Worm (Caenorhabditis elegans): ENCODE data around the gene ccdc-149.

Gene ccdc-149

DNA sequence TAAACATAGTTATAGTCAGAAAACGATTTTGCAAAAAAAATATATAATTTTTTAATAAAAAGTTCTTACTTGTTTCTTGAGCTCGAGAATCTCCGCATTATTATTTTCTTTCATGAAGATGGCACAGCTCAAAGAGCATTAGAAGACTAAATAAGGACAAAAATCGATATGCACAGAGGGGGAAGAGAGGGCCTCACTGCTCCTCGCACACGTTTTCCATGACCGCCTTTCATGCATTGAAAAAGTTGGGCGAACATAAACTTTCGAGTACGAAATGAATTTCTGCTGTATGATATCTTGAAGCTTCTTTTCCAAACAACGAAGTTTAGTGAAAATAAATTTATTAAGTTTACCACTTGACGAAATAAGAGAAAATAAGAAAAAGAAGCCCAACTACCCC, at the start of gene ccdc-149:
Gene ccdc-149, minus strand, starts transcription at position 221 of the 400 bp plus-strand sequence.
- TF ChIP-seq unc-62 (GFP tag; optimal IDR thresholded peaks at IDR 0.05): no peak

DNA sequence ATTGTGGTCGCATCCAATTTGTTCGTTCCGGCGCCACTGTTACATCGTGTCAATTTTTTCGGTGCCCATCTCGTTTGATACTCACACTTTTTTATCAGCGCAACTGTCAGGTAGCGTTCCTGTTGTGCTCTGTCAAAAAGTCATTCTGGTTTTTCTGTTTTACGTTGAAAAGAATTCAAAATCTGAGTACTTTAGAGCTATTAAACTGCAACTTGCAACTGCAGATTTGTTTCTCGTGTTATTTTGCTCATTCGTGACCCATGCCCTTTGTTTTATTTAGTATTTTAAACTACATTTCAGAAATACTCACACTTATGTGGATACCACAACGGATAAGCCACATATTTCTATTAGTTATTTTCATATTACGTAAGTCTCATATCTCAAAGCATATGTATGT, 49.4 kb upstream of the ccdc-149 start, which contains the start of gene lev-8:
Gene lev-8, plus strand, starts transcription at position 301 of the 400 bp plus-strand sequence.
- no peak for TF ChIP-seq unc-62 (GFP tag; optimal IDR thresholded peaks at IDR 0.05)

DNA sequence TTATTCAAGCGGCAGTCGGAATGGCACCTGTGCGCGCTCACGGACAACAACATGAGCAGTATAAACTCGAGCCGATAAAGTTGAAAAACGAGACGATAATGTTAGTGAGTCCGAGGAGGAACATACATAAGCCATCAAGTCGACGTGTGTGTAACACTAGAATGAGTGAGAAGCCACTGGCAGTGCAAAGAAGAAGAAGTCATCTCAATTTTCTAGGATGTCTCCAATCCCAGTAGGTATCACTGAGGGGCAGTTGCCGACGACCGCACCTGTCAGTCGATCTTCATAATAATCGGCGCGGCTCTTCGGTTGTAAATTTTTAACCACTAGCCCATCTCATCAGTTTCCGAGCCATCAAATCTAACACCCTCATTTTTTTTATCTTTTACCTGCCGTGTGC, 48.8 kb upstream of the ccdc-149 start:
- TF ChIP-seq unc-62 (GFP tag; optimal IDR thresholded peaks at IDR 0.05): no peak

DNA sequence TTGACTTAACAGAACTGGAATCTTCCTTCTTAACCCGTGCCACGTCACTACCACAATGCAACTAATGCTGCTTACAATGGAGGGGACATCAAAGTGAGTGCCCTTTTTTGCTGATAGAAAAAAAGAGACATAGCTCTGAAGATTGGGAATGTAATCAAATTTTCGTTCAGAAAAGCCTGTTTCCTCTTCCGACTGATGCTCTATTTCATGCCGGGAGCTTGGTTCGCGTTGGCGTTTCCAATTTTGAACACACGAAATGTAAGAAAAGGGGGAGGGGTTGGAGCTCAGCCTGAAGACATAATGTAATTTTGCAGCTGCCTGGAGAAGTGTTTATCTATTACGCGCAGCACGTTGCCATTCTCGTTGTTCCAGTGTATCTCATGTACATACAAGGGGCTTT, 46.9 kb upstream of the ccdc-149 start:
- TF ChIP-seq unc-62 (GFP tag; optimal IDR thresholded peaks at IDR 0.05): no peak

DNA sequence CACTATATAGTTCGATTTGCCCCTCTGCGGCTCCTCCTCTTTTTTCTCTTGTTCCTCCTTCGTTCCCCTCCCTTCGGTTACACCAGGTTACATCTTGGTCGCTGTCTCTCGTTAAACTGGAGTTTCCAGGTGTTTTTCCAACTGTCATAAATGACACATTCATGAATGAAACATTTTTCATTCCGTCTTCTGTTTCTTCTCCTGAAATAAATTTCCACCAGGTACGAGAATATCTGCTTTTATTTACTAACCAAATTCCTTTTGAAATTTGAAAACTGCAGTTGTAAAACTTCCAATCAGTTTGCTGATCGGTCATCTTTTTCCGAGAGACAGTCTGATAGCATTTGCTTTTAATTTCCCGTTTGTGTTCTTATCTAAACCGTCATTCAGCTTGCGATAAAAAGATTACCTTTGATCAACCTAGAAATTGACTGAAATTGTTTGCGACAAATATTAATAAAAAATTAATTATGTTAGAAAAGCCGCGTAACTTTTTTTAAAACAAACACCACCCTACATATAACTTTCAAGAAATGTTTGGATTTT, 45.0 kb upstream of the ccdc-149 start, which contains the start of gene C35C5.10:
Gene C35C5.10, plus strand, starts transcription at position 51 of the 546 bp plus-strand sequence.
- TF ChIP-seq unc-62 (GFP tag; optimal IDR thresholded peaks at IDR 0.05): no peak

DNA sequence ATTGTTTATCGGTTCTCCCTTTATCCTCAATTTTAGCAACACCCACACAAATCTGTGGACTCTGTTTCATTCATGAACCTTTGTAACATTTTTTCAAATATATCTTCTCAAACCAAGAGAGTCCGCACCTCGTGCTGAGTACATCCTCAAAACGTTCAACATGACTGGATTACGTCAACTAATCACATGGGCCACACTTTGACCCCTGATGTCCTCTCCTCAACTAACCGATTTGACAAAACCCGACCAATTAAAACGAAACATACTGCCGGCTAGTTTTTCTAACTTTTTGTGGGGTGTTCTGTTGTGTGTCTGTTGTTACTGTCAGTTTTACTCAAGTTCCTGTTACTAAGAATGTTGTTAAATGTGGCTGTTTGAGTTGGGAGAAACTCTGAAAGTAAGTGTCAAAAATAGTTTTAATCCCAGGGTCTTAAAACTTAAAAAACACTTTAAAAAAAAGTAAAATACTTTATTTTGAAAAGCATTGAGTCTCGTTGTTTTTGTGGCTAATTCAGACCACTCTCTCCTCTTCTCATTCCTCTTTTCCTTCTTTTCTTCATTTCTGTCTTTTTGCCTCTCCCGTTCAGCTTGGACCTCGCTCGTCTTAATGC, 44.4 kb upstream of the ccdc-149 start:
- TF ChIP-seq unc-62 (GFP tag; optimal IDR thresholded peaks at IDR 0.05): no peak

DNA sequence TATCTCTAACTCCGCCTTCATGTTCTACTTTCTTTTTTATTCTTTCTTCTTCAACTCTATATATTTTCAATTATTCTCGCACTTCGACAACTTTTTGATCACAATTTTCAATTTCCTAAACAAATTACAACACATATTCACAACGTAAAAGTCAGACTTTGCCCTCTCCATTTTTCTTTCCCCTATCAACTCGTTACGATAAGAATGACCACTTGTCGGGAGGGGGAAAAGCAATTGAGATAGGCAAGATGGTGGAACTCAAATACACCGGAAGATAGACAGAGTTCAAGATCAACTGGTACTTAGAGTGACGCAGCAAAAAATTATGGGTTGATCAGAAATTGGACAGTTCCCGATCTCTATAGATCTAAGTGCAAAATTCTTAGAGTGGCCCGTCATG, 43.8 kb upstream of the ccdc-149 start:
- no peak for TF ChIP-seq unc-62 (GFP tag; optimal IDR thresholded peaks at IDR 0.05)

DNA sequence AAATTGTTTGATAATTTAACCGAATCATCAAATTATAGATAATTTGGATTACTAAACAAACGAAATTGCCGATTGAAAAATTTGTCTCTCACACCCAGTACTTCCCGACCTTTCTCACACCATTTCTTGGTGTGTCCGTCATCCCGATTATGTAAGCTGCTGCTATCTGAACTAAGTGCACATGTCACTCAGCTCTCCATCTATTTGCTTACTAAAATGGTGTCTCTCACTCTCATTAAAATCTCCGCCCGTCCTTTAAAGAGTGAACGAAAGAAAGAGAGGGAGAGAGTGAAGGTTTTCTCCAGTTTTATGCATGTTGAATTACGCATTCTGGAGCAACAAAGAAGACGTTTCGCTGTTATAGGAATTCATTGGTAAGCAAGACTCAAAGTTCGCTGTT, 43.3 kb upstream of the ccdc-149 start:
- no peak for TF ChIP-seq unc-62 (GFP tag; optimal IDR thresholded peaks at IDR 0.05)

DNA sequence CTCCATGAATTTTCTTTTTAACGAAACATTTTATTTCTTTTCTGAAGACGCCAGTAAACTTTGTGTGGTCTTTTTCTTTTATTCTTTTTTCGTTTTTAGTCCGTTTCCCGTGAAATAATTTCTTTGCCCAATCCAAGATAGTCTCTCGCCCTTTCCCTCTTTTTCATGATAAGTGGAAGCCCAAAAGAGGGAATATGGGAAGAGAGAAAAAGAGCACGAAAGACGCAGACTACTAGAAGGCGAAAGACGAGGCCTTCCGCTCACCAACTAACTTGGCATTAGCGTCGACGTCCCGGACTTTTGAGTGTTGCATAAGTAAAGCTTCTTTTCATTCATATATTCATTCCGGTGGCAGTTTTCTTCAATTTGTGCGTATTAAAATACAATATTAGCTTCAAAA, 41.6 kb upstream of the ccdc-149 start:
- no peak for TF ChIP-seq unc-62 (GFP tag; optimal IDR thresholded peaks at IDR 0.05)

DNA sequence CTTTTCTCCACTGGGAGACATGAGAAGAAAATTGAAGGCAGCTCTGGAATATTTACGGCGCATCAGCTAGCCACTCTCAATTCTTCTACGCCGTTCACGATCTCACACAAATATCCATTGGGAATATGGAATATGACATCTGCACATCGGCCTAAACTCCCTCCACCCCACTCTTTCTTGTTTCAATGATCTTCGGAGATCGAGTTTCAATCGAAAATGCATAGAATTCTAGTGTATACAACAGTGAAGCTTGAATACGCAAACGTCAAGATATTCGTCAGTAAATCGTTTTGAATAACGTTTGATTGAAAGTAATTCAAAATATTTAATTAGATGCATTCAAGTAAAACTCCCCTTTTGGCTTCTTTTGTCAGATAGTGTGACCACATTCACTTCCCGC, 40.6 kb upstream of the ccdc-149 start:
- no peak for TF ChIP-seq unc-62 (GFP tag; optimal IDR thresholded peaks at IDR 0.05)

DNA sequence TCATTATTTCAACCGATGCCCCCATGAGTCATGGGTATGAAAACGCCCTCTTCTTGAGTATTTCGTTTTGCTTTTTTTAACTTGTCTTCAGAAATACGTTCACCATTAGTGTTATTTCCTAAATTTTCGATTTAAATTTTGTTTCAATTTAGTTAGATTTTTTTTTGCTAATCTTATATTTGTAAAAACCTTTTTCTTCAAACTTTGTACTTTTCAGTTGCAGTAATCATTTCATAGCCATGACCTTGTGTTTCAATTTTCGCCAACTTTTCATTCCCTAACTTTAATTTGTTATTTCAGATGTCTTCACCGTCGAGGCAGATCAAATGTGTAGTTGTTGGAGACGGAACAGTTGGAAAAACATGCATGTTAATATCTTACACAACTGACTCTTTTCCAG, 37.1 kb upstream of the ccdc-149 start, which contains the start of gene mig-2:
Gene mig-2, plus strand, starts transcription at position 301 of the 400 bp plus-strand sequence.
- TF ChIP-seq unc-62 (GFP tag; optimal IDR thresholded peaks at IDR 0.05): no peak

DNA sequence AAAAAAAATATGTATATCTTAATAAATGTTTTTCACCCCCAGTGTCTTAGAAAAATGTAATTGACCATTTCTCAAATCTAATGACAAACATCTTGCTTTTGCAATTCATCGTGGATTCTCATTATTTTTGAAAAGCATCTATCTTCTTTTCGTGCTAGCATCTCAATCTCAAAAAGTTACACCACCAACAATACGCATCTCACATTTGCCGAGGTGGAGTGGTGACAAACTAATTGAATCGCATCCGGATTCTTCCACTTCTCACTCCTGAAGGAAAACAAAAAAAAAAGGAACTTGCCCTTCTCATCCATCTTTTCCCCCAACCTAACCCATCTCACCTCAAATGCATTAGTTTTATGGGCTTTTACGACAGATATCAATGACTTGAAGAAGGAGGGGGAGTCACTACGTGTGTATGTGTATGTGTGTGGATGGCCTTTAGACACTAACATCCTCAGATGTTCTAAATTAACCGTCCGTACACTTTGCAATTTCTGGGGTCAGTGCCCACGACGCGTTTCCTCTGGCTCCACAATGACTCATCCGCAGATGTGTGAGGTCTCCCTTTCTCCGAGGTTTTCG, 36.3 kb upstream of the ccdc-149 start:
- TF ChIP-seq unc-62 (GFP tag; optimal IDR thresholded peaks at IDR 0.05): no peak

DNA sequence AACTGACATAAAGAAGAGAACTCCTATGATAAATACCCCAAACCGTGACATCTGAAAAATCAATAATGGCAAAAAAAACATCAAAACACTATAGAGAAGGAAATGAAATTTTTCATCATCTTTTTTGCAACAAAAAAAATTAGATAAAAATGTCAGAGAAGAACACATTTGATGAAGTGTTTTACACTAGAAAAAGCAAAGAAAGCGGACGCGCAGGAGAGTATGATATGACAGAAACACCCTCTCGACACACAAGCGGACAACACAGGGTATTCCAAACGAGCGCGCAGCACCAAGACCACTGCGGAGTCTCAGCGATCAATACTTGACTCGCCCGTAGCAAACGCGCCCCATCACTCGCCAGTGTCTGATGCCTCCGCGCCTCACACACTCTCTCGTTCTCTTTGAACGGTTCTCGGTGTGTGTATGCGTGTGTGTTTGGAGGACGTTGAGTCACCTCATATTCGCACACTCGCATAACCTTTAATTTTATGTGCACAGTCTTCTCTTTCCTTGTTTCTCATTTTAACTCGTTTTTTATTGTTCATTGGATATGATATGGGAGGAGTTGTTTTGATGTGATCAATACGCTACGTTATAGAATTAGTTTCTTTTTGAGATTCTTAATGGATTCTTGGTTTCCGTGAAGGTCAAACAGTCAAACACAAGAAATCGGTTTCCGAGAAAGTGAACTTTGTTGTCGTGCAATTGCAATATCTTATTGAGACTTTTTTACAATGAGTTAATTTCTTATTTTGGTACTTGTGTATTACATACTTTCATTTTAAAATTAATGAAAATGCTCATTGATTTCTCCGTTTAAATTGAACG, 35.4 kb upstream of the ccdc-149 start, which contains the start of gene selt-1.1:
Gene selt-1.1, minus strand, starts transcription at position 51 of the 831 bp plus-strand sequence.
- no peak for TF ChIP-seq unc-62 (GFP tag; optimal IDR thresholded peaks at IDR 0.05)

DNA sequence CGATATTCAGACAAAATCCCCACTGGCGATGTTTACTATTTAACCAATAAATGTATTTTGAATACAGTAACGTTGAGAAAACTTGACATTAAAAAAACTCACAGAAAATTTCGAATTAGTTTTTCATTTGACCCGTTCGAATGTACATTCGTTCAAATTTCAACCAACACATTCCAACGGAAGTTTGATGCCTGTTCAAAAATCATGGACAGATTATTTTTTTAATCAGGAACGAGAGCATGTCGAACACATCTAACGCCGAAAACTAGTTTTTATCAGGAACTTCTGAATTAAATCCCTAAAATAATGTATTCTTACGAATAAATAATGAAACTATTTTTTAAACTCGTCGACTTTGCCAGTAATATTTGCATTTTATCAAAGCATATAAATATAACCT, 30.4 kb upstream of the ccdc-149 start:
- TF ChIP-seq unc-62 (GFP tag; optimal IDR thresholded peaks at IDR 0.05): no peak

DNA sequence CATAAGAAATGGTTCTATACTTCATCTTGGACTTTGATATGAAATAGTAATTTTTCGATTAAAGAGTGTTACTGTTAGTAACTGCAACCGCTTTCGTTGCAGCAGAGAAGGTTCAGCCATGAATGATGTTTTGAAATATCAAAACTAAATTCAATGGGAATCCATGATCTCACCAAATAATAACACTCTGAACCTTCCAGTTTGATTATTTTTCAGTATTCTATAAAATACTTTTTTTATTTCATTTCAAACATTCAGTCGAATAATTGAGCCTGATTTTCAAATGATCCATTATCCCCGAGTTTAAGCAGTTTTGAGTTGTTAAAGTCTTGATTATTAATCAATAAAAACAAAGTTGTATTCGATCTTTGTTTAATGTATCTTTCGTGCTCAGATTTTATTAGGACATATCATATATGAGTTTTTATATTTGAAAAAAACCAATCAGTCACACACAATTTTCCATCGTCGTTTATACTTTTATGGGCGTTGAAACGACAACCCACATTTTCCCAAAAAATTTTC, 26.1 kb upstream of the ccdc-149 start, which contains the start of gene gcp-2.2:
Gene gcp-2.2, plus strand, starts transcription at position 475 of the 525 bp plus-strand sequence.
- no peak for TF ChIP-seq unc-62 (GFP tag; optimal IDR thresholded peaks at IDR 0.05)

DNA sequence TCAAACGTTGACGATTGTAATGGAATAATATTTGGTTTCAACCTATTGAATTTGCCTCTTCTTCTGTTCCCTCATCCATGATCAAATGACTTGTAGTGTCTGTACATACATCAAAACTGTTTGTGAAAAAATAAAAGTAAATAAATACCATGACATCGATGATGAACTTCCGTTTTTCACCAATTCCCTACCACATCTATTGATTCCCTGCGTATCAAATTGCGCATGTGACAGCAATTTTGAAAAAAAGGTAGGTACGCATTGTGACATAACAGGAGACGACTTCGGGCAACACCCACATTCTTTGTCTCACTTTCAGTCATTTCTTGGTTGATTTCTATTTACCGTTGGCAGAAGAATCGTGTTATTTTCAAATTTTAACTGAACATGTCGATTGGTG, 25.2 kb upstream of the ccdc-149 start, which contains the start of gene C35C5.9:
Gene C35C5.9, plus strand, starts transcription at position 161 of the 400 bp plus-strand sequence.
- no peak for TF ChIP-seq unc-62 (GFP tag; optimal IDR thresholded peaks at IDR 0.05)

All from whole organism, dauer.